Worm (Caenorhabditis elegans) whole organism, L4/young adult: ENCODE measurements around the gene ostb-1.

Experiments
- W03F9.2 ChIP-seq: fragments of 150-350 bp; optimal IDR thresholded peaks from 2 replicates; lab custom pipeline; 2014; ENCODE audit warnings: missing biosample characterization, missing genetic modification characterization
- dao-5 ChIP-seq: sonication (generic microtip); optimal IDR thresholded peaks from 2 replicates; lab custom pipeline; 2016; ENCODE audit warnings: missing genotype, missing genetic modification characterization, moderate library complexity, missing compliant biosample characterization
- him-1 ChIP-seq: sonication (generic microtip); optimal IDR thresholded peaks from 2 replicates; lab custom pipeline; 2016; ENCODE audit warnings: missing genotype, missing genetic modification reagents, missing genetic modification characterization, missing compliant biosample characterization

- peak; percentile 68 for TF ChIP-seq W03F9.2
- TF ChIP-seq him-1 (tag; lab: Kevin White, UChicago), result no peak
- TF ChIP-seq dao-5, result no peak
Observed at ce11 chrII:7860221-7860928, 3.9 kb upstream of the ostb-1 start, which contains the start of gene lin-5.
